Fruit fly (Drosophila melanogaster): ENCODE results near the gene CG32333.

DNA sequence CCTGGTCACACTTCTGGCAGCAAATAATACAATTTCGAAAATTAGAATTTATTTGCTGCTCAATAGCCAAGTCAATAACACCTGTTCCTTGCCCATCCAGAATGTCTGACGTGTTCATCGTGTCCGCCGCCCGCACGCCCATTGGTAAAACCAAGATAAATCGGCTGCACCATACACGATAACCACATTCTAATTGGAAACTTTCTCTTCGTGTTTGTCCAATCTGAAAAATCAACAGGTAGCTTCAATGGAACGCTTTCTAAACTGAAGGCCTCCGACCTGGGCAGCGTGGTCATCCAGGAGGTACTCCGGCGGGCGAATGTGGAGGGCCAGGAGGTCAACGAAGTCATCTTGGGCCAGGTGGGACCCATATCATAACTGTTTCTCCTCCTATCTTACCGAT lies 27.2 kb downstream of the CG32333 start:
- no peak for TF ChIP-seq CG33017 (tag; optimal IDR thresholded peaks at IDR 0.05)
- no peak for TF ChIP-seq ovo (GFP tag; optimal IDR thresholded peaks at IDR 0.05)
- TF ChIP-seq CG1620 (GFP tag; optimal IDR thresholded peaks at IDR 0.05): no peak
- TF ChIP-seq cic (GFP tag; optimal IDR thresholded peaks at IDR 0.05): no peak
- no peak for TF ChIP-seq Crg-1 (GFP tag; optimal IDR thresholded peaks at IDR 0.05)
- TF ChIP-seq pad (GFP tag; optimal IDR thresholded peaks at IDR 0.05): no peak

Data from whole organism, adult.